Fruit fly (Drosophila melanogaster) whole organism, embryonic: Measurements from ENCODE around the gene bor.
A peak's percentile ranks its signal among the peaks of the same experiment; 100 is the strongest.

Source experiments
- BtbVII ChIP-seq: fragments of 200-800 bp; sonication (Bioruptor generic); optimal IDR thresholded peaks from 3 replicates; lab custom pipeline; 2017; ENCODE audit warnings: missing biosample characterization, mild to moderate bottlenecking, missing genetic modification characterization
- CG11398 ChIP-seq: fragments of 200-800 bp; sonication (Bioruptor generic); optimal IDR thresholded peaks from 2 replicates; lab custom pipeline; 2016; ENCODE audit warnings: missing biosample characterization, missing genetic modification characterization
- CG12071 ChIP-seq: fragments of 200-800 bp; sonication (Bioruptor generic); optimal IDR thresholded peaks from 3 replicates; lab custom pipeline; 2018; ENCODE audit warnings: missing biosample characterization, mild to moderate bottlenecking, missing genetic modification characterization
- CG13287 ChIP-seq: fragments of 200-800 bp; sonication (Bioruptor generic); IDR thresholded peaks from 2 replicates; pipeline ENCODE4 v1.3.6; 2022; ENCODE audit warnings: missing biosample characterization, missing genetic modification characterization; ENCODE audit not compliant: partially characterized antibody
- CG14667 ChIP-seq: fragments of 200-800 bp; sonication (Bioruptor generic); IDR thresholded peaks from 2 replicates; pipeline ENCODE4 v1.3.6; 2022; ENCODE audit warnings: missing biosample characterization, missing genetic modification characterization
- CG17829 ChIP-seq: fragments of 200-800 bp; optimal IDR thresholded peaks from 2 replicates; lab custom pipeline; 2019; ENCODE audit warnings: missing biosample characterization, mild to moderate bottlenecking, missing genetic modification characterization, moderate library complexity
- CG2120 ChIP-seq: fragments of 200-800 bp; sonication (Bioruptor generic); optimal IDR thresholded peaks from 3 replicates; lab custom pipeline; 2016; ENCODE audit warnings: missing biosample characterization, missing genetic modification characterization
- CG33557 ChIP-seq: fragments of 200-800 bp; sonication (Bioruptor generic); optimal IDR thresholded peaks from 2 replicates; lab custom pipeline; 2019; ENCODE audit warnings: missing biosample characterization, mild to moderate bottlenecking, missing genetic modification characterization, moderate library complexity
- CG4854 ChIP-seq: fragments of 200-800 bp; sonication (Bioruptor generic); optimal IDR thresholded peaks from 2 replicates; lab custom pipeline; 2016; ENCODE audit warnings: missing biosample characterization, missing genetic modification characterization, inconsistent platforms
- CG7357 ChIP-seq: fragments of 200-800 bp; sonication (Bioruptor generic); IDR thresholded peaks from 3 replicates; pipeline ENCODE4 v1.3.6; 2022; ENCODE audit warnings: missing biosample characterization, missing genetic modification characterization
- CG9817 ChIP-seq: fragments of 200-800 bp; sonication (Bioruptor generic); optimal IDR thresholded peaks from 2 replicates; lab custom pipeline; 2018; ENCODE audit warnings: missing biosample characterization, mild to moderate bottlenecking, missing genetic modification characterization, moderate library complexity
- Dbx ChIP-seq: fragments of 200-800 bp; sonication (Bioruptor generic); IDR thresholded peaks from 3 replicates; pipeline ENCODE4 v1.3.6; 2022; ENCODE audit warnings: missing biosample characterization, missing genetic modification characterization
- Drgx ChIP-seq: fragments of 200-800 bp; sonication (Bioruptor generic); IDR thresholded peaks from 2 replicates; pipeline ENCODE4 v1.3.6; 2022; ENCODE audit warnings: missing biosample characterization, missing genetic modification characterization
- H15 ChIP-seq: fragments of 200-800 bp; sonication (Bioruptor generic); IDR thresholded peaks from 3 replicates; pipeline ENCODE4 v1.3.6; 2022; ENCODE audit warnings: missing biosample characterization, missing genetic modification characterization
- Jarid2 ChIP-seq: fragments of 200-800 bp; sonication (Bioruptor generic); optimal IDR thresholded peaks from 3 replicates; lab custom pipeline; 2017; ENCODE audit warnings: mild to moderate bottlenecking, missing biosample characterization, missing genetic modification reagents, missing genetic modification characterization
- MBD-R2 ChIP-seq: fragments of 200-800 bp; sonication (Bioruptor generic); IDR thresholded peaks from 2 replicates; pipeline ENCODE4 v1.3.6; 2022; ENCODE audit warnings: missing biosample characterization, missing genetic modification characterization
- MESR4 ChIP-seq: fragments of 200-800 bp; sonication (Bioruptor generic); optimal IDR thresholded peaks from 2 replicates; lab custom pipeline; 2018; ENCODE audit warnings: missing biosample characterization, mild to moderate bottlenecking, missing genetic modification characterization, moderate library complexity
- Max ChIP-seq: fragments of 200-800 bp; sonication (Bioruptor generic); optimal IDR thresholded peaks from 2 replicates; lab custom pipeline; 2016; ENCODE audit warnings: missing biosample characterization, mild to moderate bottlenecking, missing genetic modification characterization
- Oaz ChIP-seq: fragments of 200-800 bp; sonication (Bioruptor generic); IDR thresholded peaks from 2 replicates; pipeline ENCODE4 v1.3.6; 2022; ENCODE audit warnings: missing biosample characterization, missing genetic modification characterization
- Poxn ChIP-seq: fragments of 200-800 bp; sonication (Bioruptor generic); IDR thresholded peaks from 2 replicates; pipeline ENCODE4 v1.3.6; 2022; ENCODE audit warnings: missing biosample characterization, missing genetic modification characterization
- Side ChIP-seq: fragments of 200-800 bp; sonication (Bioruptor generic); optimal IDR thresholded peaks from 2 replicates; lab custom pipeline; 2016; ENCODE audit warnings: missing biosample characterization, missing genetic modification characterization
- Sry-β ChIP-seq: fragments of 200-800 bp; sonication (Bioruptor generic); optimal IDR thresholded peaks from 2 replicates; lab custom pipeline; 2018; ENCODE audit warnings: missing biosample characterization, mild to moderate bottlenecking, missing genetic modification characterization, moderate library complexity
- ac ChIP-seq: fragments of 200-800 bp; sonication (Bioruptor generic); optimal IDR thresholded peaks from 3 replicates; lab custom pipeline; 2017; ENCODE audit warnings: missing biosample characterization, mild to moderate bottlenecking, missing genetic modification characterization
- chm ChIP-seq: fragments of 200-800 bp; sonication (Bioruptor generic); IDR thresholded peaks from 2 replicates; pipeline ENCODE4 v1.3.6; 2022; ENCODE audit warnings: missing biosample characterization, missing genetic modification characterization
- cwo ChIP-seq: fragments of 200-800 bp; sonication (Bioruptor generic); optimal IDR thresholded peaks from 3 replicates; lab custom pipeline; 2017; ENCODE audit warnings: missing biosample characterization, missing genetic modification characterization, mild to moderate bottlenecking, moderate library complexity, missing genetic modification reagents
- dm ChIP-seq: fragments of 200-800 bp; sonication (Bioruptor generic); optimal IDR thresholded peaks from 3 replicates; lab custom pipeline; 2016; ENCODE audit warnings: missing biosample characterization, missing genetic modification characterization
- esg ChIP-seq: fragments of 200-800 bp; sonication (Bioruptor generic); conservative IDR thresholded peaks from 2 replicates; pipeline ENCODE4 v1.3.6; 2022; ENCODE audit warnings: missing biosample characterization, missing genetic modification characterization
- fru ChIP-seq: fragments of >200 bp; optimal IDR thresholded peaks from 2 replicates; lab custom pipeline; 2017
- ftz-f1 ChIP-seq: fragments of 200-800 bp; sonication (Bioruptor generic); optimal IDR thresholded peaks from 2 replicates; lab custom pipeline; 2016; ENCODE audit warnings: missing biosample characterization, missing genetic modification characterization
- gfzf ChIP-seq: fragments of 200-800 bp; sonication (Bioruptor generic); optimal IDR thresholded peaks from 2 replicates; lab custom pipeline; 2016; ENCODE audit warnings: missing biosample characterization, mild to moderate bottlenecking, missing genetic modification characterization, moderate library complexity
- grn ChIP-seq: fragments of 200-800 bp; sonication (Bioruptor generic); optimal IDR thresholded peaks from 3 replicates; lab custom pipeline; 2017; ENCODE audit warnings: missing biosample characterization, missing genetic modification characterization
- gt ChIP-seq: fragments of 200-800 bp; sonication (Bioruptor generic); IDR thresholded peaks from 2 replicates; pipeline ENCODE4 v1.3.6; 2022; ENCODE audit warnings: missing biosample characterization, missing genetic modification characterization
- hb ChIP-seq: fragments of 200-800 bp; sonication (Bioruptor generic); IDR thresholded peaks from 3 replicates; pipeline ENCODE4 v1.3.6; 2022; ENCODE audit warnings: missing biosample characterization, missing genetic modification characterization; ENCODE audit not compliant: partially characterized antibody
- lbe ChIP-seq: fragments of 200-800 bp; sonication (Bioruptor generic); optimal IDR thresholded peaks from 2 replicates; lab custom pipeline; 2016; ENCODE audit warnings: missing biosample characterization, mild to moderate bottlenecking, missing genetic modification characterization
- org-1 ChIP-seq: fragments of 200-800 bp; sonication (Bioruptor generic); optimal IDR thresholded peaks from 2 replicates; lab custom pipeline; 2017; ENCODE audit warnings: missing biosample characterization, missing genetic modification characterization
- pzg ChIP-seq: fragments of 200-800 bp; sonication (Bioruptor generic); optimal IDR thresholded peaks from 3 replicates; lab custom pipeline; 2018; ENCODE audit warnings: missing biosample characterization, mild to moderate bottlenecking, missing genetic modification characterization, moderate library complexity
- salm ChIP-seq: fragments of 200-800 bp; sonication (Bioruptor generic); optimal IDR thresholded peaks from 2 replicates; lab custom pipeline; 2018; ENCODE audit warnings: missing biosample characterization, mild to moderate bottlenecking, missing genetic modification characterization
- tup ChIP-seq: fragments of 200-800 bp; sonication (Bioruptor generic); optimal IDR thresholded peaks from 2 replicates; lab custom pipeline; 2016; ENCODE audit warnings: missing biosample characterization, mild to moderate bottlenecking, missing genetic modification characterization, moderate library complexity
- wdn ChIP-seq: fragments of 200-800 bp; sonication (Bioruptor generic); IDR thresholded peaks from 2 replicates; pipeline ENCODE4 v1.3.6; 2022; ENCODE audit warnings: missing biosample characterization, missing genetic modification characterization

bor gene

DNA sequence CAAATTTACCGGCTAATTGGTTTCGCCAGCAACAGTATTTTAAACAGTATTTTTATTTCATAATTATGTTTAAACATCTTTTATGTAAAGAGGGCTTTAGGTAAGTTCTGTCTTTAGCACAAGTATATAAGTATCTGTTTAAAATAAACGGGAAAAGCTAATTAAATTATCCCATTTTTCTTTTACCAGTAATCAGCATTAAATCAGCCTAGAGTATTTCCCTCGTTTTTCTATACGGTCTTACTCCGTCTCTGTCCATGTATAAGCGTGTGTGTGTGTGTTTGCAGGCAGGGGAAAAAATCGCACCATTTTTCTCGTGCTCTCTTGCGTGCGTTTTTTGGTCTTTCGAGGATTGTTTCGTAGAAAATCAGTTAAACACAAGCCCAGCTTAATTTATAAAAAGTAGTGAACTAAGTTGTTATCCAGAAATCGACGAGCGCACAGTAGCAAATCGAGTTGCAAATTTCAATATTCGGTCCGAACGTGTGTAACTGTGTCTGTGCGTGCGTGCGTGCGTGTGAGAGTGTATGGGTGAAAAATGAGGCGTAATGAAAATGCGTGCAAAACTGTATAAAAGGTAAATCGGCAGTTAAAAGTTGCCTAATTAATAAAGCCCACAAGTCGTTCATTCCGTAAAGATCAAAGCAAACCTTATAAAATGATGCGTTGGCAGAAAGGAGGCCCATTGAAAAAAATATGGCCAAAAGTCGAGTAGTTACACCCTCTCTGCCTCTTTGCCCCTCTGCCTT is 9.0 kb upstream of the bor start (continued):
- no peak for TF ChIP-seq CG2120 (GFP tag; lab: Kevin White, UChicago)

DNA sequence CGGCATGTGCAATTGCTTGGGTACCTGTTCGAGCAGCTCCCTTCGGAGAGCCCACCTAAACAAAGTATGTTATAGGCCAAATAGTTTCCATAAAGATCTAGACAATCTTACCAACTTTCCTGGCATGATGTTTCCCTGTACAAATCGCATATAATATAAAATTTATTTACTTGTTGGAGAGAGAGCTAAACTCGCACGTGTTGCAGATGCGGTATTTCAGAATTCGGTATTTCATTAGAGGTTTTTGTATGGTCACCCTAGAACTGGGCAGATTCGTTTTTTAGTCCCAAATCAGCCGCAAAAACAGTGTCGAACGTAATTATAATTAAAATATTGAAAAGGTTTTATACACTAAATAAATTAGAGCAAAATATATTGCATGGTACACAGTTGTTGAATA is 8.3 kb upstream of the bor start, which contains the start of the genes Mat89Ba and gish:
Gene Mat89Ba (minus strand): TSS at position 231 of the 400 bp plus-strand sequence.
Gene gish (plus strand): TSS at position 268 of the 400 bp plus-strand sequence.
- no peak for TF ChIP-seq esg (GFP tag; lab: Robert Waterston, UW)
- TF ChIP-seq Oaz (GFP tag; lab: Robert Waterston, UW): no peak
- no peak for TF ChIP-seq ac (GFP tag; lab: Kevin White, UChicago)
- no peak for TF ChIP-seq CG4854 (GFP tag; lab: Kevin White, UChicago)
- no peak for TF ChIP-seq Dbx (GFP tag; lab: Robert Waterston, UW)
- TF ChIP-seq hb: no peak
- no peak for TF ChIP-seq Side (GFP tag; lab: Kevin White, UChicago)
- no peak for TF ChIP-seq CG11398
- no peak for TF ChIP-seq gt (GFP tag; lab: Robert Waterston, UW)
- peak; percentile 25; the same call in 1 of the 2 replicates for TF ChIP-seq CG13287 (GFP tag; lab: Robert Waterston, UW)
- peak; percentile 48 for TF ChIP-seq MESR4 (GFP tag; lab: Kevin White, UChicago)
- peak; percentile 77 for TF ChIP-seq ftz-f1
- no peak for TF ChIP-seq H15 (GFP tag; lab: Robert Waterston, UW)
- no peak for TF ChIP-seq wdn (GFP tag; lab: Robert Waterston, UW)
- TF ChIP-seq chm (GFP tag; lab: Robert Waterston, UW): no peak
- no peak for TF ChIP-seq CG33557 (GFP tag; lab: Kevin White, UChicago)
- TF ChIP-seq Drgx (GFP tag; lab: Robert Waterston, UW): no peak
- no peak for TF ChIP-seq lbe (GFP tag; lab: Kevin White, UChicago)
- 0 out of 2 replicates have a peak, but pooled peaks have one; percentile 18 for TF ChIP-seq MBD-R2 (GFP tag; lab: Robert Waterston, UW)
- no peak for TF ChIP-seq BtbVII
- TF ChIP-seq gfzf (GFP tag; lab: Kevin White, UChicago): peak; percentile 45
- peak; percentile 68 for TF ChIP-seq Max (GFP tag; lab: Kevin White, UChicago)
- TF ChIP-seq fru (lab: Kevin White, UChicago): no peak
- no peak for TF ChIP-seq org-1 (GFP tag; lab: Kevin White, UChicago)
- no peak for TF ChIP-seq CG7357 (GFP tag; lab: Robert Waterston, UW)
- TF ChIP-seq CG12071: no peak
- TF ChIP-seq tup (GFP tag; lab: Kevin White, UChicago): no peak
- no peak for TF ChIP-seq CG14667 (GFP tag; lab: Robert Waterston, UW)
- no peak for TF ChIP-seq CG9817 (tag; lab: Kevin White, UChicago)
- TF ChIP-seq Sry-β (GFP tag; lab: Kevin White, UChicago): no peak
- no peak for TF ChIP-seq Jarid2 (GFP tag; lab: Kevin White, UChicago)
- TF ChIP-seq salm (tag; lab: Kevin White, UChicago): no peak
- TF ChIP-seq grn: no peak
- peak; percentile 26 for TF ChIP-seq pzg
- peak; percentile 85 for TF ChIP-seq cwo (GFP tag; lab: Kevin White, UChicago)
- no peak for TF ChIP-seq CG17829 (tag; lab: Kevin White, UChicago)
- peak; percentile 71 for TF ChIP-seq dm (GFP tag; lab: Kevin White, UChicago)
- TF ChIP-seq Poxn (GFP tag; lab: Robert Waterston, UW): no peak
